Worm (Caenorhabditis elegans) whole organism, mixed stage, embryonic: ENCODE measurements around the gene srab-25.

Experiments
- pha-4 ChIP-seq: fragments of 150-350 bp; optimal IDR thresholded peaks from 2 replicates; lab custom pipeline; 2018; ENCODE audit warnings: missing biosample characterization, missing genetic modification reagents, missing genetic modification characterization
- tbx-8 ChIP-seq: fragments of 200-800 bp; sonication (Bioruptor generic); optimal IDR thresholded peaks from 2 replicates; lab custom pipeline; 2018; ENCODE audit warnings: mild to moderate bottlenecking, missing genetic modification characterization, moderate library complexity, missing compliant biosample characterization
- unc-62 ChIP-seq: fragments of 150-350 bp; optimal IDR thresholded peaks from 2 replicates; lab custom pipeline; 2014; ENCODE audit warnings: missing biosample characterization, missing genetic modification reagents, missing genetic modification characterization

- TF ChIP-seq pha-4 (tag; lab: Kevin White, UChicago) (no peak), unc-62 (GFP tag; lab: Kevin White, UChicago) (no peak), tbx-8 (no peak)
These were observed 6.4 kb downstream of the srab-25 start, which contains the start of gene str-160 for ce11 chrV:1734569-1734968.
